Fruit fly (Drosophila melanogaster) whole organism, embryonic: ENCODE measurements around the gene Utx.

ENCODE experiments used
- Atf-2 ChIP-seq: fragments of 200-800 bp; sonication (Bioruptor generic); optimal IDR thresholded peaks from 2 replicates; lab custom pipeline; 2016; ENCODE audit warnings: missing biosample characterization, missing genetic modification characterization
- Atf3 ChIP-seq: fragments of 200-800 bp; sonication (Bioruptor generic); optimal IDR thresholded peaks from 3 replicates; lab custom pipeline; 2016; ENCODE audit warnings: missing biosample characterization, missing genetic modification characterization
- BEAF-32 ChIP-seq: fragments of 200-800 bp; sonication (Bioruptor generic); optimal IDR thresholded peaks from 3 replicates; lab custom pipeline; 2017; ENCODE audit warnings: missing biosample characterization, missing genetic modification characterization, mild to moderate bottlenecking, moderate library complexity, missing genetic modification reagents
- CG12659 ChIP-seq: fragments of 200-800 bp; sonication (Bioruptor generic); optimal IDR thresholded peaks from 3 replicates; lab custom pipeline; 2017; ENCODE audit warnings: mild to moderate bottlenecking, missing biosample characterization, missing genetic modification reagents, missing genetic modification characterization
- CG1647 ChIP-seq: fragments of 200-800 bp; sonication (Bioruptor generic); optimal IDR thresholded peaks from 3 replicates; lab custom pipeline; 2016; ENCODE audit warnings: missing biosample characterization, missing genetic modification characterization
- CG17361 ChIP-seq: fragments of 200-800 bp; sonication (Bioruptor generic); IDR thresholded peaks from 3 replicates; pipeline ENCODE4 v1.3.6; 2022; ENCODE audit warnings: missing biosample characterization, missing genetic modification characterization
- CG17612 ChIP-seq: fragments of 200-800 bp; sonication (Bioruptor generic); IDR thresholded peaks from 2 replicates; pipeline ENCODE4 v1.3.6; 2022; ENCODE audit warnings: missing biosample characterization, missing genetic modification characterization
- CG2678 ChIP-seq: fragments of 200-800 bp; sonication (Bioruptor generic); optimal IDR thresholded peaks from 3 replicates; lab custom pipeline; 2019; ENCODE audit warnings: missing biosample characterization, mild to moderate bottlenecking, missing genetic modification characterization, moderate library complexity
- CG2875 ChIP-seq: fragments of 200-800 bp; sonication (Bioruptor generic); optimal IDR thresholded peaks from 2 replicates; lab custom pipeline; 2017; ENCODE audit warnings: missing biosample characterization, mild to moderate bottlenecking, missing genetic modification characterization, missing genetic modification reagents
- CG31365 ChIP-seq: fragments of 200-800 bp; sonication (Bioruptor generic); optimal IDR thresholded peaks from 2 replicates; lab custom pipeline; 2018; ENCODE audit warnings: missing biosample characterization, mild to moderate bottlenecking, missing genetic modification characterization
- CG32772 ChIP-seq: fragments of 200-800 bp; sonication (Bioruptor generic); IDR thresholded peaks from 2 replicates; pipeline ENCODE4 v1.3.6; 2022; ENCODE audit warnings: missing biosample characterization, missing genetic modification characterization
- CG33557 ChIP-seq: fragments of 200-800 bp; sonication (Bioruptor generic); optimal IDR thresholded peaks from 2 replicates; lab custom pipeline; 2019; ENCODE audit warnings: missing biosample characterization, mild to moderate bottlenecking, missing genetic modification characterization, moderate library complexity
- CG34376 ChIP-seq: fragments of 200-800 bp; sonication (Bioruptor generic); optimal IDR thresholded peaks from 2 replicates; lab custom pipeline; 2018; ENCODE audit warnings: missing biosample characterization, mild to moderate bottlenecking, missing genetic modification characterization
- CG42726 ChIP-seq: fragments of 200-800 bp; sonication (Bioruptor generic); IDR thresholded peaks from 2 replicates; pipeline ENCODE4 v1.3.6; 2022; ENCODE audit warnings: missing biosample characterization, missing genetic modification characterization; ENCODE audit not compliant: partially characterized antibody
- CG6813 ChIP-seq: fragments of 200-800 bp; sonication (Bioruptor generic); optimal IDR thresholded peaks from 2 replicates; lab custom pipeline; 2017; ENCODE audit warnings: missing biosample characterization, missing genetic modification characterization, mild to moderate bottlenecking, moderate library complexity, missing genetic modification reagents
- CG6854 ChIP-seq: fragments of 200-800 bp; sonication (Bioruptor generic); optimal IDR thresholded peaks from 3 replicates; lab custom pipeline; 2017; ENCODE audit warnings: missing biosample characterization, mild to moderate bottlenecking, missing genetic modification characterization
- CG7271 ChIP-seq: fragments of 200-800 bp; sonication (Bioruptor generic); optimal IDR thresholded peaks from 2 replicates; lab custom pipeline; 2018; ENCODE audit warnings: missing biosample characterization, mild to moderate bottlenecking, missing genetic modification characterization, moderate library complexity
- CG8089 ChIP-seq: fragments of 200-800 bp; sonication (Bioruptor generic); optimal IDR thresholded peaks from 3 replicates; lab custom pipeline; 2016; ENCODE audit warnings: missing biosample characterization, missing genetic modification characterization
- CG8281 ChIP-seq: fragments of 200-800 bp; sonication (Bioruptor generic); optimal IDR thresholded peaks from 2 replicates; lab custom pipeline; 2018; ENCODE audit warnings: missing biosample characterization, mild to moderate bottlenecking, missing genetic modification characterization, moderate library complexity
- CG8924 ChIP-seq: fragments of 200-800 bp; optimal IDR thresholded peaks from 3 replicates; lab custom pipeline; 2019; ENCODE audit warnings: missing biosample characterization, mild to moderate bottlenecking, missing genetic modification characterization, moderate library complexity
- CG9215 ChIP-seq: fragments of 200-800 bp; sonication (Bioruptor generic); IDR thresholded peaks from 2 replicates; pipeline ENCODE4 v1.3.6; 2022; ENCODE audit warnings: missing biosample characterization, missing genetic modification characterization
- D ChIP-seq, 2 experiments: fragments of 200-800 bp in 1 of 2; fragments of >200 bp in 1 of 2; sonication (Bioruptor generic) in 1 of 2; optimal IDR thresholded peaks; 2 replicates in 1 of 2; 3 replicates in 1 of 2; lab custom pipeline; 2017; ENCODE audit warnings: mild to moderate bottlenecking in 1 of 2, missing biosample characterization in 1 of 2, missing genetic modification characterization in 1 of 2, missing genetic modification reagents in 1 of 2
- D19A ChIP-seq: fragments of 200-800 bp; optimal IDR thresholded peaks from 3 replicates; lab custom pipeline; 2019; ENCODE audit warnings: missing biosample characterization, mild to moderate bottlenecking, missing genetic modification characterization, moderate library complexity
- Ets97D ChIP-seq: fragments of 200-800 bp; sonication (Bioruptor generic); optimal IDR thresholded peaks from 3 replicates; lab custom pipeline; 2016; ENCODE audit warnings: missing biosample characterization, missing genetic modification characterization
- HLH4C ChIP-seq: fragments of 200-800 bp; sonication (Bioruptor generic); IDR thresholded peaks from 3 replicates; pipeline ENCODE4 v1.3.6; 2022; ENCODE audit warnings: missing biosample characterization, missing genetic modification characterization; ENCODE audit not compliant: partially characterized antibody
- Hmx ChIP-seq: fragments of 200-800 bp; sonication (Bioruptor generic); optimal IDR thresholded peaks from 2 replicates; lab custom pipeline; 2016; ENCODE audit warnings: missing biosample characterization, missing genetic modification characterization
- Hr78 ChIP-seq, 2 experiments: fragments of 200-800 bp in 1 of 2; fragments of >200 bp in 1 of 2; sonication (Bioruptor generic) in 1 of 2; optimal IDR thresholded peaks; 2 replicates each; lab custom pipeline; 2017 to 2019; ENCODE audit warnings: missing biosample characterization in 2 of 2, missing genetic modification characterization in 2 of 2, mild to moderate bottlenecking in 1 of 2, moderate library complexity in 1 of 2
- MBD-R2 ChIP-seq: fragments of 200-800 bp; sonication (Bioruptor generic); IDR thresholded peaks from 2 replicates; pipeline ENCODE4 v1.3.6; 2022; ENCODE audit warnings: missing biosample characterization, missing genetic modification characterization
- Tbp ChIP-seq: fragments of >200 bp; optimal IDR thresholded peaks from 2 replicates; lab custom pipeline; 2018; ENCODE audit warnings: missing biosample characterization, missing genetic modification characterization
- az2 ChIP-seq: fragments of 200-800 bp; sonication (Bioruptor generic); optimal IDR thresholded peaks from 3 replicates; lab custom pipeline; 2016; ENCODE audit warnings: missing biosample characterization, missing genetic modification characterization
- ems ChIP-seq: fragments of 200-800 bp; sonication (Bioruptor generic); optimal IDR thresholded peaks from 3 replicates; lab custom pipeline; 2016; ENCODE audit warnings: missing biosample characterization, missing genetic modification characterization
- fd102C ChIP-seq: fragments of 200-800 bp; sonication (Bioruptor generic); optimal IDR thresholded peaks from 2 replicates; lab custom pipeline; 2018; ENCODE audit warnings: missing biosample characterization, mild to moderate bottlenecking, missing genetic modification characterization, moderate library complexity
- fd64A ChIP-seq: fragments of 200-800 bp; sonication (Bioruptor generic); optimal IDR thresholded peaks from 3 replicates; lab custom pipeline; 2018; ENCODE audit warnings: missing biosample characterization, mild to moderate bottlenecking, missing genetic modification characterization
- gem ChIP-seq: fragments of 200-800 bp; sonication (Bioruptor generic); optimal IDR thresholded peaks from 2 replicates; lab custom pipeline; 2019; ENCODE audit warnings: missing biosample characterization, mild to moderate bottlenecking, missing genetic modification characterization, moderate library complexity
- gro ChIP-seq: fragments of 200-800 bp; sonication (Bioruptor generic); optimal IDR thresholded peaks from 2 replicates; lab custom pipeline; 2016; ENCODE audit warnings: missing biosample characterization, missing genetic modification characterization
- ken ChIP-seq: fragments of 200-800 bp; sonication (Bioruptor generic); IDR thresholded peaks from 3 replicates; pipeline ENCODE4 v1.3.6; 2022; ENCODE audit warnings: missing biosample characterization, missing genetic modification characterization
- nau ChIP-seq: fragments of 200-800 bp; sonication (Bioruptor generic); optimal IDR thresholded peaks from 3 replicates; lab custom pipeline; 2017; ENCODE audit warnings: missing biosample characterization, mild to moderate bottlenecking, missing genetic modification characterization, missing genetic modification reagents
- nerfin-2 ChIP-seq: fragments of 200-800 bp; sonication (Bioruptor generic); IDR thresholded peaks from 2 replicates; pipeline ENCODE4 v1.3.6; 2022; ENCODE audit warnings: missing biosample characterization, missing genetic modification characterization; ENCODE audit not compliant: partially characterized antibody
- pb ChIP-seq: fragments of 200-800 bp; sonication (Bioruptor generic); optimal IDR thresholded peaks from 3 replicates; lab custom pipeline; 2016; ENCODE audit warnings: missing biosample characterization, missing genetic modification characterization
- pros ChIP-seq: fragments of 200-800 bp; sonication (Bioruptor generic); optimal IDR thresholded peaks from 3 replicates; lab custom pipeline; 2019; ENCODE audit warnings: missing biosample characterization, mild to moderate bottlenecking, missing genetic modification characterization, moderate library complexity
- slp2 ChIP-seq: fragments of 200-800 bp; sonication (Bioruptor generic); optimal IDR thresholded peaks from 2 replicates; lab custom pipeline; 2016; ENCODE audit warnings: missing biosample characterization, missing genetic modification characterization
- stc ChIP-seq: fragments of 200-800 bp; sonication (Bioruptor generic); IDR thresholded peaks from 2 replicates; pipeline ENCODE4 v1.3.6; 2022; ENCODE audit warnings: missing biosample characterization, missing genetic modification characterization
- trh ChIP-seq: fragments of 200-800 bp; sonication (Bioruptor generic); optimal IDR thresholded peaks from 2 replicates; lab custom pipeline; 2016; ENCODE audit warnings: missing biosample characterization, missing genetic modification characterization
- zen ChIP-seq: fragments of 200-800 bp; sonication (Bioruptor generic); optimal IDR thresholded peaks from 3 replicates; lab custom pipeline; 2018; ENCODE audit warnings: missing biosample characterization, mild to moderate bottlenecking, missing genetic modification characterization, moderate library complexity

Gene Utx

dm6 chr2L:10321036-10321583 lies 42.5 kb upstream of the Utx start (continued):
- no peak for TF ChIP-seq D (optimal IDR thresholded peaks at IDR 0.05; lab: Kevin White, UChicago)
- peak; percentile 21 for TF ChIP-seq D (GFP tag; optimal IDR thresholded peaks at IDR 0.05; lab: Kevin White, UChicago)
- no peak for TF ChIP-seq Tbp (GFP tag; lab: Kevin White, UChicago)
- no peak for TF ChIP-seq gem (tag; lab: Kevin White, UChicago)
- no peak; the same call in 1 of the 2 replicates for TF ChIP-seq CG42726 (GFP tag; lab: Robert Waterston, UW)
- TF ChIP-seq CG2875 (GFP tag; lab: Kevin White, UChicago): no peak
- peak; percentile 43; the same call in 1 of the 3 replicates for TF ChIP-seq CG17361 (GFP tag; lab: Robert Waterston, UW)
- no peak for TF ChIP-seq CG31365
- no peak for TF ChIP-seq CG17612 (GFP tag; lab: Robert Waterston, UW)
- TF ChIP-seq CG9215 (GFP tag; lab: Robert Waterston, UW): no peak
- TF ChIP-seq CG12659 (GFP tag; lab: Kevin White, UChicago): peak; percentile 26
- no peak for TF ChIP-seq CG6854 (GFP tag; lab: Kevin White, UChicago)
- no peak for TF ChIP-seq stc (GFP tag; lab: Robert Waterston, UW)
- no peak for TF ChIP-seq CG2678 (tag; lab: Kevin White, UChicago)
- TF ChIP-seq CG8924: no peak
- no peak for TF ChIP-seq CG8089
- no peak for TF ChIP-seq az2 (GFP tag; lab: Kevin White, UChicago)
- no peak for TF ChIP-seq nau
- no peak for TF ChIP-seq ken (GFP tag; lab: Robert Waterston, UW)
- TF ChIP-seq gro (GFP tag; lab: Kevin White, UChicago): no peak
- TF ChIP-seq CG32772 (GFP tag; lab: Robert Waterston, UW): no peak
- peak; percentile 78 for TF ChIP-seq BEAF-32
- no peak for TF ChIP-seq D19A (tag; lab: Kevin White, UChicago)
- TF ChIP-seq slp2 (GFP tag; lab: Kevin White, UChicago): peak; percentile 10
- TF ChIP-seq CG34376 (GFP tag; lab: Kevin White, UChicago): no peak
- no peak for TF ChIP-seq Atf3 (GFP tag; lab: Kevin White, UChicago)
- no peak for TF ChIP-seq Hr78 (GFP tag; optimal IDR thresholded peaks at IDR 0.05; lab: Kevin White, UChicago)
- TF ChIP-seq fd102C: no peak
- peak; percentile 16 for TF ChIP-seq CG8281 (tag; lab: Kevin White, UChicago)
- TF ChIP-seq pb: peak; percentile 4
- TF ChIP-seq Hmx (GFP tag; lab: Kevin White, UChicago): no peak
- TF ChIP-seq ems (GFP tag; lab: Kevin White, UChicago): no peak
- no peak for TF ChIP-seq fd64A
- peak; percentile 60 for TF ChIP-seq nerfin-2 (GFP tag; lab: Robert Waterston, UW)
- TF ChIP-seq Atf-2 (GFP tag; lab: Kevin White, UChicago): no peak
- peak; percentile 63; the same call in 2 of the 3 replicates for TF ChIP-seq HLH4C (GFP tag; lab: Robert Waterston, UW)
- TF ChIP-seq pros (GFP tag; lab: Kevin White, UChicago): no peak
- TF ChIP-seq CG6813 (GFP tag; lab: Kevin White, UChicago): no peak
- TF ChIP-seq zen (tag; lab: Kevin White, UChicago): no peak
- no peak for TF ChIP-seq trh (GFP tag; lab: Kevin White, UChicago)
- no peak for TF ChIP-seq CG33557 (GFP tag; lab: Kevin White, UChicago)
- TF ChIP-seq Ets97D (GFP tag; lab: Kevin White, UChicago): no peak
- no peak for TF ChIP-seq CG7271 (tag; lab: Kevin White, UChicago)
- no peak for TF ChIP-seq MBD-R2 (GFP tag; lab: Robert Waterston, UW)
- no peak for TF ChIP-seq CG1647
- TF ChIP-seq, all 482 proteins: peak for 81
